Fruit fly (Drosophila melanogaster) whole organism, embryonic: ENCODE measurements around the gene Actn.
A peak's percentile ranks its signal among the peaks of the same experiment; 100 is the strongest.

Experiments used
- Abd-B ChIP-seq: fragments of 200-800 bp; sonication (Bioruptor generic); optimal IDR thresholded peaks from 2 replicates; lab custom pipeline; 2018; ENCODE audit warnings: missing biosample characterization, mild to moderate bottlenecking, missing genetic modification characterization, moderate library complexity
- Antp ChIP-seq: fragments of 200-800 bp; sonication (Bioruptor generic); optimal IDR thresholded peaks from 3 replicates; lab custom pipeline; 2016; ENCODE audit warnings: missing biosample characterization, missing genetic modification characterization
- BEAF-32 ChIP-seq: fragments of 200-800 bp; sonication (Bioruptor generic); optimal IDR thresholded peaks from 3 replicates; lab custom pipeline; 2017; ENCODE audit warnings: missing biosample characterization, missing genetic modification characterization, mild to moderate bottlenecking, moderate library complexity, missing genetic modification reagents
- Bteb2 ChIP-seq: fragments of 200-800 bp; sonication (Bioruptor generic); optimal IDR thresholded peaks from 2 replicates; lab custom pipeline; 2016; ENCODE audit warnings: missing biosample characterization, missing genetic modification characterization
- CG10462 ChIP-seq: fragments of 200-800 bp; sonication (Bioruptor generic); optimal IDR thresholded peaks from 2 replicates; lab custom pipeline; 2016; ENCODE audit warnings: missing biosample characterization, missing genetic modification characterization
- CG10543 ChIP-seq: fragments of 200-800 bp; sonication (Bioruptor generic); optimal IDR thresholded peaks from 3 replicates; lab custom pipeline; 2017; ENCODE audit warnings: missing biosample characterization, mild to moderate bottlenecking, missing genetic modification characterization, moderate library complexity
- CG11695 ChIP-seq: fragments of 200-800 bp; sonication (Bioruptor generic); IDR thresholded peaks from 3 replicates; pipeline ENCODE4 v1.3.6; 2022; ENCODE audit warnings: missing biosample characterization, missing genetic modification characterization
- CG13287 ChIP-seq: fragments of 200-800 bp; sonication (Bioruptor generic); IDR thresholded peaks from 2 replicates; pipeline ENCODE4 v1.3.6; 2022; ENCODE audit warnings: missing biosample characterization, missing genetic modification characterization; ENCODE audit not compliant: partially characterized antibody
- CG14014 ChIP-seq: fragments of 200-800 bp; sonication (Bioruptor generic); IDR thresholded peaks from 2 replicates; pipeline ENCODE4 v1.3.6; 2022; ENCODE audit warnings: missing biosample characterization, missing genetic modification characterization
- CG15479 ChIP-seq: fragments of 200-800 bp; sonication (Bioruptor generic); optimal IDR thresholded peaks from 3 replicates; lab custom pipeline; 2019; ENCODE audit warnings: missing biosample characterization, mild to moderate bottlenecking, missing genetic modification characterization, moderate library complexity
- CG17568 ChIP-seq: fragments of 200-800 bp; sonication (Bioruptor generic); optimal IDR thresholded peaks from 2 replicates; lab custom pipeline; 2018; ENCODE audit warnings: missing biosample characterization, mild to moderate bottlenecking, missing genetic modification characterization, moderate library complexity
- CG2120 ChIP-seq: fragments of 200-800 bp; sonication (Bioruptor generic); optimal IDR thresholded peaks from 3 replicates; lab custom pipeline; 2016; ENCODE audit warnings: missing biosample characterization, missing genetic modification characterization
- CG2129 ChIP-seq: fragments of 200-800 bp; sonication (Bioruptor generic); IDR thresholded peaks from 2 replicates; pipeline ENCODE4 v1.3.6; 2022; ENCODE audit warnings: missing biosample characterization, missing genetic modification characterization; ENCODE audit not compliant: partially characterized antibody
- CG2875 ChIP-seq: fragments of 200-800 bp; sonication (Bioruptor generic); optimal IDR thresholded peaks from 2 replicates; lab custom pipeline; 2017; ENCODE audit warnings: missing biosample characterization, mild to moderate bottlenecking, missing genetic modification characterization, missing genetic modification reagents
- CG2889 ChIP-seq: fragments of 200-800 bp; sonication (Bioruptor generic); IDR thresholded peaks from 3 replicates; pipeline ENCODE4 v1.3.6; 2022; ENCODE audit warnings: missing biosample characterization, missing genetic modification characterization
- CG31365 ChIP-seq: fragments of 200-800 bp; sonication (Bioruptor generic); optimal IDR thresholded peaks from 2 replicates; lab custom pipeline; 2018; ENCODE audit warnings: missing biosample characterization, mild to moderate bottlenecking, missing genetic modification characterization
- CG3281 ChIP-seq: fragments of 200-800 bp; sonication (Bioruptor generic); optimal IDR thresholded peaks from 3 replicates; lab custom pipeline; 2017; ENCODE audit warnings: missing biosample characterization, mild to moderate bottlenecking, missing genetic modification characterization
- CG34376 ChIP-seq: fragments of 200-800 bp; sonication (Bioruptor generic); optimal IDR thresholded peaks from 2 replicates; lab custom pipeline; 2018; ENCODE audit warnings: missing biosample characterization, mild to moderate bottlenecking, missing genetic modification characterization
- CG4282 ChIP-seq: fragments of 200-800 bp; sonication (Bioruptor generic); optimal IDR thresholded peaks from 2 replicates; lab custom pipeline; 2016; ENCODE audit warnings: missing biosample characterization, missing genetic modification characterization
- CG5180 ChIP-seq: fragments of 200-800 bp; sonication (Bioruptor generic); optimal IDR thresholded peaks from 3 replicates; lab custom pipeline; 2017; ENCODE audit warnings: missing biosample characterization, missing genetic modification characterization, mild to moderate bottlenecking, moderate library complexity, missing genetic modification reagents
- CG7963 ChIP-seq: fragments of 200-800 bp; sonication (Bioruptor generic); IDR thresholded peaks from 3 replicates; pipeline ENCODE4 v1.3.6; 2022; ENCODE audit warnings: missing biosample characterization, missing genetic modification characterization; ENCODE audit not compliant: partially characterized antibody
- CG7987 ChIP-seq: fragments of 200-800 bp; sonication (Bioruptor generic); optimal IDR thresholded peaks from 2 replicates; lab custom pipeline; 2018; ENCODE audit warnings: missing biosample characterization, mild to moderate bottlenecking, missing genetic modification characterization, moderate library complexity
- CG8359 ChIP-seq: fragments of 200-800 bp; sonication (Bioruptor generic); optimal IDR thresholded peaks from 2 replicates; lab custom pipeline; 2017; ENCODE audit warnings: missing biosample characterization, mild to moderate bottlenecking, missing genetic modification characterization, borderline replicate concordance
- CG9215 ChIP-seq: fragments of 200-800 bp; sonication (Bioruptor generic); IDR thresholded peaks from 2 replicates; pipeline ENCODE4 v1.3.6; 2022; ENCODE audit warnings: missing biosample characterization, missing genetic modification characterization
- CG9876 ChIP-seq: fragments of 200-800 bp; sonication (Bioruptor generic); optimal IDR thresholded peaks from 2 replicates; lab custom pipeline; 2016; ENCODE audit warnings: missing biosample characterization, missing genetic modification characterization
- Dek ChIP-seq: fragments of 200-800 bp; sonication (Bioruptor generic); optimal IDR thresholded peaks from 3 replicates; lab custom pipeline; 2019; ENCODE audit warnings: missing biosample characterization, mild to moderate bottlenecking, missing genetic modification characterization, moderate library complexity
- Dll ChIP-seq: fragments of 200-800 bp; sonication (Bioruptor generic); IDR thresholded peaks from 4 replicates; pipeline ENCODE4 v1.3.6; 2022; ENCODE audit warnings: missing biosample characterization, missing genetic modification characterization; ENCODE audit not compliant: partially characterized antibody
- Dp ChIP-seq: fragments of 200-800 bp; sonication (Bioruptor generic); optimal IDR thresholded peaks from 2 replicates; lab custom pipeline; 2018; ENCODE audit warnings: missing biosample characterization, mild to moderate bottlenecking, missing genetic modification characterization, moderate library complexity
- Dref ChIP-seq: fragments of 200-800 bp; sonication (Bioruptor generic); IDR thresholded peaks from 2 replicates; pipeline ENCODE4 v1.3.6; 2022; ENCODE audit warnings: missing biosample characterization, missing genetic modification characterization
- HLH4C ChIP-seq: fragments of 200-800 bp; sonication (Bioruptor generic); IDR thresholded peaks from 3 replicates; pipeline ENCODE4 v1.3.6; 2022; ENCODE audit warnings: missing biosample characterization, missing genetic modification characterization; ENCODE audit not compliant: partially characterized antibody
- Hr78 ChIP-seq, 2 experiments: fragments of 200-800 bp in 1 of 2; fragments of >200 bp in 1 of 2; sonication (Bioruptor generic) in 1 of 2; optimal IDR thresholded peaks; 2 replicates each; lab custom pipeline; 2017 to 2019; ENCODE audit warnings: missing biosample characterization in 2 of 2, missing genetic modification characterization in 2 of 2, mild to moderate bottlenecking in 1 of 2, moderate library complexity in 1 of 2
- ab ChIP-seq: fragments of 200-800 bp; sonication (Bioruptor generic); optimal IDR thresholded peaks from 2 replicates; lab custom pipeline; 2016; ENCODE audit warnings: missing biosample characterization, missing genetic modification characterization
- aop ChIP-seq: fragments of 200-800 bp; sonication (Bioruptor generic); IDR thresholded peaks from 2 replicates; pipeline ENCODE4 v1.3.6; 2022; ENCODE audit warnings: missing biosample characterization, missing genetic modification characterization
- ash1 ChIP-seq: fragments of 200-800 bp; sonication (Bioruptor generic); optimal IDR thresholded peaks from 2 replicates; lab custom pipeline; 2018; ENCODE audit warnings: missing biosample characterization, mild to moderate bottlenecking, missing genetic modification characterization
- br ChIP-seq: fragments of >200 bp; optimal IDR thresholded peaks from 2 replicates; lab custom pipeline; 2017
- crol ChIP-seq: fragments of 200-800 bp; sonication (Bioruptor generic); IDR thresholded peaks from 2 replicates; pipeline ENCODE4 v1.3.6; 2022; ENCODE audit warnings: missing biosample characterization, missing genetic modification characterization
- disco-r ChIP-seq: fragments of 200-800 bp; sonication (Bioruptor generic); optimal IDR thresholded peaks from 2 replicates; lab custom pipeline; 2016; ENCODE audit warnings: missing biosample characterization, missing genetic modification characterization
- esg ChIP-seq: fragments of 200-800 bp; sonication (Bioruptor generic); conservative IDR thresholded peaks from 2 replicates; pipeline ENCODE4 v1.3.6; 2022; ENCODE audit warnings: missing biosample characterization, missing genetic modification characterization
- eyg ChIP-seq: fragments of 200-800 bp; sonication (Bioruptor generic); optimal IDR thresholded peaks from 3 replicates; lab custom pipeline; 2016; ENCODE audit warnings: missing biosample characterization, missing genetic modification characterization
- gcm2 ChIP-seq: fragments of 200-800 bp; sonication (Bioruptor generic); optimal IDR thresholded peaks from 2 replicates; lab custom pipeline; 2016; ENCODE audit warnings: missing biosample characterization, missing genetic modification characterization
- gem ChIP-seq: fragments of 200-800 bp; sonication (Bioruptor generic); optimal IDR thresholded peaks from 2 replicates; lab custom pipeline; 2019; ENCODE audit warnings: missing biosample characterization, mild to moderate bottlenecking, missing genetic modification characterization, moderate library complexity
- inv ChIP-seq: fragments of 200-800 bp; sonication (Bioruptor generic); IDR thresholded peaks from 2 replicates; pipeline ENCODE4 v1.3.6; 2022; ENCODE audit warnings: missing biosample characterization, missing genetic modification characterization; ENCODE audit not compliant: partially characterized antibody
- lab ChIP-seq: fragments of 200-800 bp; sonication (Bioruptor generic); optimal IDR thresholded peaks from 3 replicates; lab custom pipeline; 2017; ENCODE audit warnings: missing biosample characterization, missing genetic modification characterization, mild to moderate bottlenecking, moderate library complexity, missing genetic modification reagents
- lbe ChIP-seq: fragments of 200-800 bp; sonication (Bioruptor generic); optimal IDR thresholded peaks from 2 replicates; lab custom pipeline; 2016; ENCODE audit warnings: missing biosample characterization, mild to moderate bottlenecking, missing genetic modification characterization
- mld ChIP-seq: fragments of 200-800 bp; sonication (Bioruptor generic); IDR thresholded peaks from 3 replicates; pipeline ENCODE4 v1.3.6; 2022; ENCODE audit warnings: missing biosample characterization, missing genetic modification characterization; ENCODE audit not compliant: partially characterized antibody
- nmo ChIP-seq: fragments of 200-800 bp; sonication (Bioruptor generic); optimal IDR thresholded peaks from 2 replicates; lab custom pipeline; 2018; ENCODE audit warnings: missing biosample characterization, mild to moderate bottlenecking, missing genetic modification characterization, moderate library complexity
- nom ChIP-seq: fragments of 200-800 bp; sonication (Bioruptor generic); optimal IDR thresholded peaks from 2 replicates; lab custom pipeline; 2017; ENCODE audit warnings: missing biosample characterization, missing genetic modification characterization, mild to moderate bottlenecking, moderate library complexity, missing genetic modification reagents
- pb ChIP-seq: fragments of 200-800 bp; sonication (Bioruptor generic); optimal IDR thresholded peaks from 3 replicates; lab custom pipeline; 2016; ENCODE audit warnings: missing biosample characterization, missing genetic modification characterization
- tio ChIP-seq: fragments of 200-800 bp; sonication (Bioruptor generic); optimal IDR thresholded peaks from 2 replicates; lab custom pipeline; 2017; ENCODE audit warnings: missing biosample characterization, missing genetic modification characterization, inconsistent platforms
- unc-4 ChIP-seq: fragments of 200-800 bp; sonication (Bioruptor generic); IDR thresholded peaks from 2 replicates; pipeline ENCODE4 v1.3.6; 2022; ENCODE audit warnings: missing biosample characterization, missing genetic modification characterization; ENCODE audit not compliant: partially characterized antibody

The Actn gene

DNA sequence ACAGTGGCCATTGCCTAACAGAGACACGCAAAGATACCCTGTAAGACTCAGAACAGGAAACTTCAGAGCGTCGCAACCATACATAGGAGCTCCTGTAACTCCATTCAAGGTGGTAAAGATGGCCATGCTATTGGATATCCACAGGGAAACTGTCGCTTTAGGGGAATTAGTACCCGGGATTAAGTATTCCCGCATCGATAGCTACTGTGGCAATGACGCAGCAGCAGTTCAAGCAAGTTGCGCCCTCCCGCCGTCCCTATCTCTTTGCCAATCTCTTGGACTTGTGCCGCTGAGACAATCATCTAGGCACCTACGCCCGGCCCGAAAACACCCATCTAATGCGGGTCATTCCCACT lies 28.6 kb upstream of the Actn start (continued):
- TF ChIP-seq CG13287 (GFP tag; lab: Robert Waterston, UW) (0 out of 2 replicates have a peak, but pooled peaks have one; percentile 3), CG14014 (GFP tag; lab: Robert Waterston, UW) (peak; percentile 69), CG7987 (GFP tag; lab: Kevin White, UChicago) (peak; percentile 42), ash1 (GFP tag; lab: Kevin White, UChicago) (no peak), CG17568 (no peak), CG15479 (GFP tag; lab: Kevin White, UChicago) (peak; percentile 53), Dek (tag; lab: Kevin White, UChicago) (peak; percentile 58), CG4282 (GFP tag; lab: Kevin White, UChicago) (no peak), CG2889 (GFP tag; lab: Robert Waterston, UW) (no peak), gcm2 (GFP tag; lab: Kevin White, UChicago) (peak; percentile 26), mld (GFP tag; lab: Robert Waterston, UW) (no peak), Dp (GFP tag; lab: Kevin White, UChicago) (no peak), ab (GFP tag; lab: Kevin White, UChicago) (peak; percentile 30), unc-4 (GFP tag; lab: Robert Waterston, UW) (no peak), esg (GFP tag; lab: Robert Waterston, UW) (peak; percentile 75), CG9215 (peak; percentile 76), nmo (GFP tag; lab: Kevin White, UChicago) (peak; percentile 52), CG31365 (tag; lab: Kevin White, UChicago) (no peak), Antp (GFP tag; lab: Kevin White, UChicago) (peak; percentile 81), Dll (GFP tag; lab: Robert Waterston, UW) (no peak), Dref (GFP tag; lab: Robert Waterston, UW) (no peak), CG11695 (GFP tag; lab: Robert Waterston, UW) (peak; percentile 81), CG34376 (GFP tag; lab: Kevin White, UChicago) (peak; percentile 33), Abd-B (GFP tag; lab: Kevin White, UChicago) (peak; percentile 15), Hr78 (GFP tag; optimal IDR thresholded peaks at IDR 0.05; lab: Kevin White, UChicago) (peak in 1 of 2 experiments; percentile 24), CG9876 (GFP tag; lab: Kevin White, UChicago) (peak; percentile 16), aop (no peak), tio (GFP tag; lab: Kevin White, UChicago) (no peak), pb (GFP tag; lab: Kevin White, UChicago) (peak; percentile 60), CG3281 (GFP tag; lab: Kevin White, UChicago) (peak; percentile 76), lbe (GFP tag; lab: Kevin White, UChicago) (no peak), gem (tag; lab: Kevin White, UChicago) (peak; percentile 69), HLH4C (GFP tag; lab: Robert Waterston, UW) (no peak), br (lab: Kevin White, UChicago) (no peak), CG8359 (GFP tag; lab: Kevin White, UChicago) (no peak), CG2120 (GFP tag; lab: Kevin White, UChicago) (peak; percentile 70), CG10543 (peak; percentile 84), lab (GFP tag; lab: Kevin White, UChicago) (peak; percentile 82), CG2875 (GFP tag; lab: Kevin White, UChicago) (peak; percentile 8), inv (GFP tag; lab: Robert Waterston, UW) (no peak), CG5180 (GFP tag; lab: Kevin White, UChicago) (peak; percentile 38), BEAF-32 (GFP tag; lab: Kevin White, UChicago) (no peak), nom (GFP tag; lab: Kevin White, UChicago) (peak; percentile 11), eyg (GFP tag; lab: Kevin White, UChicago) (peak; percentile 58), disco-r (GFP tag; lab: Kevin White, UChicago) (no peak), Bteb2 (GFP tag; lab: Kevin White, UChicago) (no peak), CG7963 (no peak), CG10462 (GFP tag; lab: Kevin White, UChicago) (no peak), CG2129 (GFP tag; lab: Robert Waterston, UW) (no peak), crol (GFP tag; lab: Robert Waterston, UW) (peak; percentile 28; the same call in 1 of the 2 replicates)
